Worm (Caenorhabditis elegans): Measurements from ENCODE around the gene flap-1.

DNA sequence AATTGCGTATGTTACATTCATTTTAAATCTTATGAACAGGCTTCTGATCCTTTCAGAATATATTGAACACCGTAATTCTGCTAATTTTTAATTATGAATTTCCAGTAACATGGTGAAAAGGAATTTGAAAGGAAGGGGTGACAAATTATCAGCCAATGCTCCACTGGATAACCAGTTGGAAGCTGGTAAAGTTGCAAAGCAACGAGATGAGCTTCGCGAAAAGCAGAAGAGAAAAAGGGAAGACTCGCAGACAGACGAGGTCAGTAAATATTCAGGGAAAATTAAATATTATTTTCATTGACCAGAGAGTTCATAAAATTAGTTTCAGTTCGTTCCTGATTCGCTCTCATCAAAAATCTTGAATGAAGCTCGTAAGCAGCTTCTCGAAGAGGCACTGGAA, 3.3 kb upstream of the flap-1 start, which contains the start of gene byn-1:
- TF ChIP-seq nhr-12 (tag; optimal IDR thresholded peaks at IDR 0.05) (no peak), unc-39 (tag; optimal IDR thresholded peaks at IDR 0.05) (no peak)
